Fruit fly (Drosophila melanogaster): ENCODE data around the gene Sas-4.

DNA sequence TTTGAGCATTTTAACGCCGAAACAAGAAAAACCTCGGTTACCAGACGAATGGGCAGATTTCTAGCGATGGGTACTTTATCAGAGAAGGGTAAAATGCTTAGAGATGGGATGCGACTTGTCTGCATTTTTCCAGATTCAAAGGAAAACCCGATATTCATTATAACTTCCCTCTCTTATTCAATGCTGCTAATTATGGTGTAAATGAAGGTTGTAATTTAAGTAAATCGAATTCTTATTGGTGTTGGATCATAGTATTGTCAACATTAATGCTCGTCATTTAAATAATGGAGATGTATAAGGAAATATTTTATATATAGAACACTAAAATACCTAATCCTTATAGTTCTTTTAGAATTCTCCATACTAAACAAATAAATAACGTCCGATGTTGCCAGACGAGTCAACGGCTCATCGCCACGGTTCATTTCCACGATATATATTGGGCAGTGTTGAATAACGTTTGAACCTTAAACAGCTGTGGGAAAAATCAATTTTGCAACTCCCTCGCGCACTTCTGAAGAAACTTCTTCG is 27.0 kb upstream of the Sas-4 start, which contains the start of the genes Alh and CG10098:
- TF ChIP-seq h (optimal IDR thresholded peaks at IDR 0.05) (no peak), insv (optimal IDR thresholded peaks at IDR 0.05) (no peak), Sin3A (optimal IDR thresholded peaks at IDR 0.05) (peak; percentile 53), psq (optimal IDR thresholded peaks at IDR 0.05) (no peak)

Data from Kc167 (cell line).